Worm (Caenorhabditis elegans) whole organism, young adult: ENCODE data around the gene str-255.

Source experiments
- C17E4.6 ChIP-seq: fragments of 200-800 bp; sonication (Bioruptor generic); IDR thresholded peaks from 2 replicates; pipeline ENCODE4 v1.3.6; 2022; ENCODE audit warnings: missing genetic modification reagents, missing genetic modification characterization, missing compliant biosample characterization
- F33H1.4 ChIP-seq: fragments of 200-800 bp; sonication (Bioruptor generic); IDR thresholded peaks from 2 replicates; pipeline ENCODE4 v1.3.6; 2022; ENCODE audit warnings: missing genetic modification reagents, missing genetic modification characterization, missing compliant biosample characterization
- F49E8.2 ChIP-seq: sonication (generic microtip); optimal IDR thresholded peaks from 3 replicates; lab custom pipeline; 2017; ENCODE audit warnings: missing genetic modification characterization, mild to moderate bottlenecking, missing compliant biosample characterization, antibody characterized with exemption, moderate library complexity; ENCODE audit not compliant: insufficient read depth
- F52B5.7 ChIP-seq: sonication (generic microtip); optimal IDR thresholded peaks from 2 replicates; lab custom pipeline; 2016; ENCODE audit warnings: mild to moderate bottlenecking, missing genetic modification characterization, missing compliant biosample characterization
- Y56A3A.18 ChIP-seq: fragments of 200-800 bp; sonication (Bioruptor generic); IDR thresholded peaks from 2 replicates; pipeline ENCODE4 v1.3.6; 2022; ENCODE audit warnings: missing genetic modification reagents, missing genetic modification characterization, missing compliant biosample characterization
- aptf-2 ChIP-seq: fragments of 200-800 bp; sonication (Bioruptor generic); conservative IDR thresholded peaks from 2 replicates; pipeline ENCODE4 v1.3.6; 2022; ENCODE audit warnings: missing genetic modification reagents, missing genetic modification characterization, missing compliant biosample characterization
- athp-1 ChIP-seq: sonication (generic microtip); optimal IDR thresholded peaks from 2 replicates; lab custom pipeline; 2017; ENCODE audit warnings: mild to moderate bottlenecking, missing genetic modification characterization, missing compliant biosample characterization
- attf-3 ChIP-seq: fragments of 200-800 bp; sonication (Bioruptor generic); conservative IDR thresholded peaks from 2 replicates; pipeline ENCODE4 v1.3.6; 2022; ENCODE audit warnings: missing genetic modification reagents, missing genetic modification characterization, missing compliant biosample characterization
- attf-5 ChIP-seq: fragments of 200-800 bp; sonication (Bioruptor generic); optimal IDR thresholded peaks from 2 replicates; lab custom pipeline; 2018; ENCODE audit warnings: mild to moderate bottlenecking, missing genetic modification characterization, missing compliant biosample characterization
- ccch-3 ChIP-seq: fragments of 200-800 bp; sonication (Bioruptor generic); optimal IDR thresholded peaks from 2 replicates; lab custom pipeline; 2018; ENCODE audit warnings: mild to moderate bottlenecking, missing genetic modification characterization, missing compliant biosample characterization
- cebp-1 ChIP-seq, 2 experiments: fragments of 200-800 bp in 1 of 2; sonication (Bioruptor generic) in 1 of 2; sonication (generic microtip) in 1 of 2; IDR thresholded peaks in 1 of 2; optimal IDR thresholded peaks in 1 of 2; 2 replicates each; pipeline versions ENCODE4 v1.3.6 to Lab custom; 2017 to 2022; ENCODE audit warnings: missing compliant biosample characterization in 2 of 2, missing genetic modification characterization in 2 of 2, mild to moderate bottlenecking in 1 of 2, missing genetic modification reagents in 1 of 2, moderate library complexity in 1 of 2
- ceh-100 ChIP-seq: fragments of 200-800 bp; sonication (Bioruptor generic); IDR thresholded peaks from 2 replicates; pipeline ENCODE4 v1.3.6; 2022; ENCODE audit warnings: missing genetic modification reagents, missing genetic modification characterization, missing compliant biosample characterization
- ceh-79 ChIP-seq: sonication (generic microtip); optimal IDR thresholded peaks from 2 replicates; lab custom pipeline; 2017; ENCODE audit warnings: mild to moderate bottlenecking, missing genetic modification characterization, missing compliant biosample characterization
- die-1 ChIP-seq: sonication (generic microtip); optimal IDR thresholded peaks from 2 replicates; lab custom pipeline; 2016; ENCODE audit warnings: missing genotype, mild to moderate bottlenecking, missing genetic modification characterization, missing compliant biosample characterization
- efl-1 ChIP-seq: fragments of 150-350 bp; optimal IDR thresholded peaks from 2 replicates; lab custom pipeline; 2014; ENCODE audit warnings: missing biosample characterization, missing genetic modification reagents, missing genetic modification characterization
- egl-18 ChIP-seq: fragments of 200-800 bp; sonication (Bioruptor generic); IDR thresholded peaks from 2 replicates; pipeline ENCODE4 v1.3.6; 2022; ENCODE audit warnings: missing genetic modification reagents, missing genetic modification characterization, missing compliant biosample characterization
- ets-4 ChIP-seq: fragments of 200-800 bp; sonication (Bioruptor generic); optimal IDR thresholded peaks from 2 replicates; lab custom pipeline; 2018; ENCODE audit warnings: mild to moderate bottlenecking, missing genetic modification characterization, missing compliant biosample characterization
- hlh-12 ChIP-seq: sonication (generic microtip); optimal IDR thresholded peaks from 2 replicates; lab custom pipeline; 2016; ENCODE audit warnings: missing genetic modification characterization, missing compliant biosample characterization
- hlh-26 ChIP-seq: fragments of 200-800 bp; sonication (Bioruptor generic); conservative IDR thresholded peaks from 2 replicates; pipeline ENCODE4 v1.3.6; 2022; ENCODE audit warnings: missing genetic modification reagents, missing genetic modification characterization, missing compliant biosample characterization
- hmg-20 ChIP-seq: fragments of 200-800 bp; sonication (Bioruptor generic); IDR thresholded peaks from 2 replicates; pipeline ENCODE4 v1.3.6; 2022; ENCODE audit warnings: missing genetic modification reagents, missing genetic modification characterization, missing compliant biosample characterization
- let-526 ChIP-seq: fragments of 200-800 bp; sonication (Bioruptor generic); IDR thresholded peaks from 2 replicates; pipeline ENCODE4 v1.3.6; 2022; ENCODE audit warnings: missing genetic modification reagents, missing genetic modification characterization, missing compliant biosample characterization
- let-607 ChIP-seq, 2 experiments: fragments of 200-800 bp in 1 of 2; sonication (Bioruptor generic) in 1 of 2; sonication (generic microtip) in 1 of 2; optimal IDR thresholded peaks; 2 replicates each; lab custom pipeline; 2016 to 2018; ENCODE audit warnings: mild to moderate bottlenecking in 2 of 2, missing compliant biosample characterization in 2 of 2, missing genetic modification characterization in 2 of 2, moderate library complexity in 2 of 2, missing genotype in 1 of 2
- lin-40 ChIP-seq: sonication (generic microtip); optimal IDR thresholded peaks from 2 replicates; lab custom pipeline; 2016; ENCODE audit warnings: missing genetic modification characterization, mild to moderate bottlenecking, missing compliant biosample characterization, missing genotype, missing genetic modification reagents
- madf-10 ChIP-seq: sonication (generic microtip); optimal IDR thresholded peaks from 2 replicates; lab custom pipeline; 2016; ENCODE audit warnings: mild to moderate bottlenecking, missing genetic modification characterization, missing compliant biosample characterization
- nhr-27 ChIP-seq: fragments of 200-800 bp; sonication (Bioruptor generic); optimal IDR thresholded peaks from 2 replicates; lab custom pipeline; 2018; ENCODE audit warnings: mild to moderate bottlenecking, missing genetic modification characterization, moderate library complexity, missing compliant biosample characterization
- nhr-80 ChIP-seq: sonication (generic microtip); optimal IDR thresholded peaks from 2 replicates; lab custom pipeline; 2016; ENCODE audit warnings: missing genetic modification characterization, missing compliant biosample characterization
- nhr-90 ChIP-seq: sonication (generic microtip); optimal IDR thresholded peaks from 2 replicates; lab custom pipeline; 2016; ENCODE audit warnings: missing genotype, mild to moderate bottlenecking, missing genetic modification characterization, missing compliant biosample characterization
- rcor-1 ChIP-seq: fragments of 200-800 bp; sonication (Bioruptor generic); IDR thresholded peaks from 2 replicates; pipeline ENCODE4 v1.3.6; 2022; ENCODE audit warnings: missing genetic modification reagents, missing genetic modification characterization, missing compliant biosample characterization
- rec-8 ChIP-seq, 2 experiments: sonication (generic microtip); optimal IDR thresholded peaks; 2 replicates each; lab custom pipeline; 2016; ENCODE audit warnings: mild to moderate bottlenecking in 2 of 2, missing genetic modification characterization in 2 of 2, missing genetic modification reagents in 2 of 2, missing genotype in 2 of 2, missing biosample characterization in 1 of 2, missing compliant biosample characterization in 1 of 2, moderate library complexity in 1 of 2
- repo-1 ChIP-seq: sonication (generic microtip); optimal IDR thresholded peaks from 2 replicates; lab custom pipeline; 2017; ENCODE audit warnings: mild to moderate bottlenecking, missing genetic modification characterization, missing compliant biosample characterization
- sea-2 ChIP-seq: fragments of 200-800 bp; sonication (Bioruptor generic); IDR thresholded peaks from 2 replicates; pipeline ENCODE4 v1.3.6; 2022; ENCODE audit warnings: missing genetic modification characterization, missing compliant biosample characterization
- somi-1 ChIP-seq: fragments of 200-800 bp; sonication (Bioruptor generic); optimal IDR thresholded peaks from 2 replicates; lab custom pipeline; 2018; ENCODE audit warnings: mild to moderate bottlenecking, missing genetic modification characterization, missing compliant biosample characterization
- unc-130 ChIP-seq: sonication (generic microtip); optimal IDR thresholded peaks from 2 replicates; lab custom pipeline; 2016; ENCODE audit warnings: missing genetic modification reagents, missing genetic modification characterization, missing compliant biosample characterization
- unc-62 ChIP-seq: fragments of 150-350 bp; optimal IDR thresholded peaks from 2 replicates; lab custom pipeline; 2014; ENCODE audit warnings: missing biosample characterization, missing genetic modification reagents, missing genetic modification characterization
- xnd-1 ChIP-seq: sonication (generic microtip); optimal IDR thresholded peaks from 2 replicates; lab custom pipeline; 2016; ENCODE audit warnings: missing genotype, missing genetic modification reagents, missing genetic modification characterization, missing compliant biosample characterization
- ztf-3 ChIP-seq: fragments of 200-800 bp; sonication (Bioruptor generic); optimal IDR thresholded peaks from 2 replicates; lab custom pipeline; 2018; ENCODE audit warnings: mild to moderate bottlenecking, missing genetic modification characterization, missing compliant biosample characterization

Gene str-255

DNA sequence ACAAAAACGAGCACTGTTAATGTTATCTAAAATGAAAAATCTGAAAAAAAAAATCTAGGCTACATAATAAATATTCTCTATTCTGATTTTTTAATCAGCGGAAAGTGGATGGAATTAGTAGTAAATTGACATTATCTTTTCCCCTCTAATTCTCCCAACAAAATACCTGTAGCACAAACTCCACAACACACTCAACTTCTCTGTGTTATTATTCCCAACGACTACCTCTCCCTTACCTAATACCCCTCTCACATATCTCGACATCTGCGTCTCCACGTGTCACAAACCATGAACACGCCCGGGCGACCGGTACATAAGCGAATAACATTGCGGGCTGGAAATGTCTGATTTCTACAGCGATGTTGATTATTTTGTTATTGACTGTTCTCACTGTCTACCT is 19.5 kb upstream of the str-255 start, which contains the start of gene cyp-33C2:
cyp-33C2 (plus strand) TSS at position 327 of the 400 bp plus-strand sequence.
- TF ChIP-seq ceh-100 (GFP tag; lab: Robert Waterston, UW) (no peak), nhr-80 (tag; lab: Kevin White, UChicago) (peak; percentile 51), let-526 (GFP tag; lab: Robert Waterston, UW) (peak; percentile 28; the same call in 1 of the 2 replicates)

- TF ChIP-seq attf-5 (GFP tag; lab: Kevin White, UChicago), result no peak
- TF ChIP-seq F33H1.4 (GFP tag; lab: Robert Waterston, UW), result no peak
- no peak for TF ChIP-seq ets-4 (GFP tag; lab: Kevin White, UChicago)
- no peak for TF ChIP-seq nhr-27 (tag; lab: Kevin White, UChicago)
- TF ChIP-seq ztf-3 (GFP tag; lab: Kevin White, UChicago), result no peak
- TF ChIP-seq die-1 (tag; lab: Kevin White, UChicago), result no peak
- no peak for TF ChIP-seq madf-10
These were observed 18.1 kb upstream of the str-255 start, which contains the start of gene srbc-16 for ce11 chrV:2181738-2182137. Gene srbc-16, plus strand, starts transcription at chrV:2182038.

DNA sequence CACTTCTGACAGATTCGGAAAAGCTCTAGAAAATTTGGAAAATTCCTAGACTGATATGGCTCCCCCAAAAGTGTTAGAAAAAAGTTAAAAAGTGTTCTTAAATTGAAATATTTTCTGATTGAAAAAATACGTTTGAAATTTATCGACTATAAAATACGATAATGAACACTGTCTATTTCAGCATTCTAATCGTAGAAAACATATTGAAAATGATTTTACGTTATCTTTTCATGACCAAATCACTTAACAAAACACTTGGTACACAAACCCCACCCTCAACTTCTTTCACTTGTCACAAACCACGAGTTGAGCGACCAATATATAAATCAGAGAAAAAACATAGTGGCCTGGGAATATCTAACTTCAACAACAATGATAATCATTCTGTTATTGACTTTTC is 15.6 kb upstream of the str-255 start, which contains the start of gene cyp-33C1:
cyp-33C1 (plus strand) TSS at position 301 of the 400 bp plus-strand sequence.
- TF ChIP-seq hmg-20 (GFP tag; lab: Robert Waterston, UW), result no peak
- TF ChIP-seq hlh-26, result no peak
- no peak for TF ChIP-seq nhr-27 (tag; lab: Kevin White, UChicago)
- TF ChIP-seq attf-3 (GFP tag; lab: Robert Waterston, UW), result no peak
- TF ChIP-seq sea-2 (GFP tag; lab: Robert Waterston, UW), result no peak
- no peak for TF ChIP-seq hlh-12 (tag; lab: Kevin White, UChicago)
- TF ChIP-seq ccch-3 (GFP tag; lab: Kevin White, UChicago), result no peak
- TF ChIP-seq xnd-1, result no peak
- no peak for TF ChIP-seq unc-130 (GFP tag; lab: Kevin White, UChicago)
- no peak for TF ChIP-seq somi-1 (GFP tag; lab: Kevin White, UChicago)
- no peak for TF ChIP-seq egl-18 (GFP tag; lab: Robert Waterston, UW)
- TF ChIP-seq, all 124 proteins: peak for 0

ce11 chrV:2177307-2177764 is 13.7 kb upstream of the str-255 start, which contains the start of gene srbc-17:
Gene srbc-17, plus strand, starts transcription at chrV:2177714.
- no peak for TF ChIP-seq Y56A3A.18

DNA sequence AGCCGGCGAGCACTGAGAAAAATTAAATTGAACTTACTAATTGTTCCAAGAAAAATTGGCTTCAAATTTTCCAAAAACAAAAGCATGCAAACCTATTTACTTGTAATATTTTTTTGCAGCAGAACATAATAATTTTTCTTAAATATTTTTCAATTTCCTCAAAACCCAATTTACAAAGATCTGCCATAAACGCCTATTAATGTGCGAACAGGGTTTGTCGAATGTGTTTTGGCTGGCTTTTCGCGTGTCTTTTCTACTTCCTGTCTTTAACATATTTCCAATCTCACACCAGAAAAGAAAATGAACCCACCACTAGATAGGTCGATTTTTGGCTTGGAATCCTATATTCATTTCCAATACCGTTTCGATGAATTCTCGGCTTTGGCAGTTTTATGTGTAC is 11.6 kb upstream of the str-255 start, which contains the start of gene C45H4.18:
C45H4.18 (plus strand) TSS at position 301 of the 400 bp plus-strand sequence.
- TF ChIP-seq C17E4.6 (GFP tag; lab: Robert Waterston, UW) (no peak), ccch-3 (GFP tag; lab: Kevin White, UChicago) (no peak), lin-40 (no peak), nhr-90 (no peak), cebp-1 (GFP tag; IDR thresholded peaks at IDR 0.05; lab: Robert Waterston, UW) (no peak), cebp-1 (tag; optimal IDR thresholded peaks at IDR 0.05; lab: Kevin White, UChicago) (no peak), F49E8.2 (no peak), rec-8 (tag; optimal IDR thresholded peaks at IDR 0.05; lab: Kevin White, UChicago) (no peak), F52B5.7 (tag; lab: Kevin White, UChicago) (no peak), unc-62 (GFP tag; lab: Kevin White, UChicago) (no peak), let-607 (tag; optimal IDR thresholded peaks at IDR 0.05; lab: Kevin White, UChicago) (no peak), repo-1 (tag; lab: Kevin White, UChicago) (no peak), aptf-2 (GFP tag; lab: Robert Waterston, UW) (no peak), ceh-79 (tag; lab: Kevin White, UChicago) (no peak), sea-2 (GFP tag; lab: Robert Waterston, UW) (no peak), efl-1 (GFP tag; lab: Kevin White, UChicago) (no peak), athp-1 (tag; lab: Kevin White, UChicago) (no peak), hmg-20 (GFP tag; lab: Robert Waterston, UW) (no peak), rcor-1 (GFP tag; lab: Robert Waterston, UW) (no peak)
